Worm (Caenorhabditis elegans) whole organism, L1 larva: ENCODE measurements around the gene snt-6.

Experiments used
- ceh-82 ChIP-seq, 3 experiments: fragments of 150-350 bp in 1 of 3; sonication (generic microtip) in 2 of 3; optimal IDR thresholded peaks; 2 replicates each; lab custom pipeline; 2014 to 2017; ENCODE audit warnings: missing biosample characterization in 3 of 3, missing genetic modification characterization in 3 of 3
- lin-35 ChIP-seq, 2 experiments: fragments of 150-350 bp; optimal IDR thresholded peaks; 2 replicates each; lab custom pipeline; 2014; ENCODE audit warnings: missing biosample characterization in 2 of 2, missing genetic modification characterization in 2 of 2, missing genetic modification reagents in 2 of 2
- lin-39 ChIP-seq: fragments of 150-350 bp; optimal IDR thresholded peaks from 2 replicates; lab custom pipeline; 2014; ENCODE audit warnings: missing biosample characterization, missing genetic modification reagents, missing genetic modification characterization
- lsy-2 ChIP-seq, 2 experiments: fragments of 150-350 bp; optimal IDR thresholded peaks; 2 replicates each; lab custom pipeline; 2014; ENCODE audit warnings: missing biosample characterization in 2 of 2, missing genetic modification characterization in 2 of 2
- mdl-1 ChIP-seq, 2 experiments: fragments of 150-350 bp; optimal IDR thresholded peaks; 2 replicates each; lab custom pipeline; 2014 to 2017; ENCODE audit warnings: missing biosample characterization in 2 of 2, missing genetic modification characterization in 2 of 2, inconsistent platforms in 1 of 2
- nhr-11 ChIP-seq: fragments of 150-350 bp; optimal IDR thresholded peaks from 2 replicates; lab custom pipeline; 2014; ENCODE audit warnings: missing biosample characterization, missing genetic modification characterization
- nhr-20 ChIP-seq: sonication (generic microtip); optimal IDR thresholded peaks from 2 replicates; lab custom pipeline; 2016; ENCODE audit warnings: mild to moderate bottlenecking, missing genetic modification characterization, missing compliant biosample characterization
- pag-3 ChIP-seq: sonication (generic microtip); optimal IDR thresholded peaks from 2 replicates; lab custom pipeline; 2017; ENCODE audit warnings: missing genetic modification characterization, mild to moderate bottlenecking, missing compliant biosample characterization, antibody characterized with exemption, borderline replicate concordance; ENCODE audit not compliant: insufficient read depth
- unc-86 ChIP-seq: sonication (generic microtip); optimal IDR thresholded peaks from 2 replicates; lab custom pipeline; 2016; ENCODE audit warnings: missing genetic modification characterization, missing compliant biosample characterization
- unc-98 ChIP-seq: fragments of 200-800 bp; sonication (Bioruptor generic); IDR thresholded peaks from 2 replicates; pipeline ENCODE4 v1.3.6; 2022; ENCODE audit warnings: missing genetic modification characterization, missing compliant biosample characterization

- no peak for TF ChIP-seq unc-86 (tag; lab: Kevin White, UChicago)
- no peak for TF ChIP-seq nhr-11 (tag; lab: Kevin White, UChicago)
- TF ChIP-seq lin-39 (tag; lab: Kevin White, UChicago) = no peak
- TF ChIP-seq lin-35 (GFP tag; optimal IDR thresholded peaks at IDR 0.05; lab: Kevin White, UChicago) = peak in 1 of 2 experiments; percentile 1
- TF ChIP-seq mdl-1 (tag; optimal IDR thresholded peaks at IDR 0.05; lab: Kevin White, UChicago) = no peak
- no peak for TF ChIP-seq ceh-82 (tag; optimal IDR thresholded peaks at IDR 0.05; lab: Kevin White, UChicago)
- no peak for TF ChIP-seq pag-3
- no peak for TF ChIP-seq unc-98 (GFP tag; lab: Robert Waterston, UW)
- peak in 1 of 2 experiments; percentile 33 for TF ChIP-seq lsy-2 (tag; optimal IDR thresholded peaks at IDR 0.05; lab: Kevin White, UChicago)
- peak; percentile 18 for TF ChIP-seq nhr-20 (tag; lab: Kevin White, UChicago)
Measured at ce11 chrII:762942-763341, 12.9 kb upstream of the snt-6 start.
